Fruit fly (Drosophila melanogaster): ENCODE measurements around the gene Ndfip.

The Ndfip gene

DNA sequence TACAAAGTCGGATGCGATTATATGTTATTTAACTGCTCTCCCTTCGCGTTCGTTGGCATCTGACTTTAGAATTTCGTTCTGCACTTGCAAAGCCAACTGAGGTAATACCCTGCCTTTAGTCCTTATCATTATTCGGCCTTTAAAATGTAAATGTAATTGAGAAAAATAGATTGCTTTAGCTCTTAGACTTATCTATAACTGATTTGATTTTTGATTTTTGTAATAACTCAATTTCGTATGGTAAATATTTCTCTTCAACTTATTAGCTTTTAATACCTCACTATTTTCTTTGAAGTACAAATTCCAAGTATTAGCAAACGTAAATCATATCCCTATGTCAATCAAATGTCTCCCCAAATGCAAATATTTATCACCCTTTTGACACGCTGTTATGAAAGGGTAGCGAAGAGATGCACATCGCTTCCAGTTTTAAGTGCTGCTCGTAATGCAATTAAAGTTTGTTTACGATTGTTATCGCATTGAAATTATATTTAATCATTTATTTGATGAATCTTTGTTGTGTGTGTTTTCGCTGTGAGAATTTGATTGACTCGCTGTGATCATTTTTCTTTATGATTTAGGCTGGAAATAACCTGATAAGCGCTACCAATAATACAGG lies 29.8 kb downstream of the Ndfip start:
- TF ChIP-seq Sox14 (GFP tag; optimal IDR thresholded peaks at IDR 0.05): peak; percentile 5
- no peak for TF ChIP-seq CG15336 (GFP tag; IDR thresholded peaks at IDR 0.05)
- TF ChIP-seq OdsH (GFP tag; optimal IDR thresholded peaks at IDR 0.05): no peak
- no peak for TF ChIP-seq eg (GFP tag; IDR thresholded peaks at IDR 0.05)
- no peak for TF ChIP-seq acj6 (GFP tag; optimal IDR thresholded peaks at IDR 0.05)
- TF ChIP-seq fd59A (GFP tag; optimal IDR thresholded peaks at IDR 0.05): no peak
- no peak for TF ChIP-seq ss (GFP tag; optimal IDR thresholded peaks at IDR 0.05)
- no peak for TF ChIP-seq CG3919 (GFP tag; optimal IDR thresholded peaks at IDR 0.05)
- no peak for TF ChIP-seq Hr38 (GFP tag; optimal IDR thresholded peaks at IDR 0.05)
- peak; percentile 15 for TF ChIP-seq esn (GFP tag; optimal IDR thresholded peaks at IDR 0.05)
- no peak for TF ChIP-seq CG10669 (GFP tag; optimal IDR thresholded peaks at IDR 0.05)
- no peak for TF ChIP-seq CG10631 (GFP tag; optimal IDR thresholded peaks at IDR 0.05)
- no peak for TF ChIP-seq Sox15 (GFP tag; optimal IDR thresholded peaks at IDR 0.05)
- TF ChIP-seq CG6276 (GFP tag; optimal IDR thresholded peaks at IDR 0.05): no peak
- no peak for TF ChIP-seq CG4318 (GFP tag; optimal IDR thresholded peaks at IDR 0.05)
- TF ChIP-seq Gug (GFP tag; IDR thresholded peaks at IDR 0.05): no peak
- peak; percentile 4 for TF ChIP-seq Met (GFP tag; optimal IDR thresholded peaks at IDR 0.05)
- TF ChIP-seq Eip78C (GFP tag): peak; percentile 75
- TF ChIP-seq pdm3 (GFP tag; optimal IDR thresholded peaks at IDR 0.05): no peak
- no peak for TF ChIP-seq Blimp-1 (GFP tag; optimal IDR thresholded peaks at IDR 0.05)
- TF ChIP-seq fkh (GFP tag; optimal IDR thresholded peaks at IDR 0.05): no peak
- no peak for TF ChIP-seq CG6792 (GFP tag; optimal IDR thresholded peaks at IDR 0.05)
- no peak for TF ChIP-seq Eip75B (GFP tag; optimal IDR thresholded peaks at IDR 0.05)
- TF ChIP-seq svp (GFP tag): peak; percentile 81
- no peak for TF ChIP-seq salr (GFP tag; optimal IDR thresholded peaks at IDR 0.05)
- no peak for TF ChIP-seq CG11762 (GFP tag; optimal IDR thresholded peaks at IDR 0.05; ENCODE audit: insufficient read depth)
- no peak for TF ChIP-seq CG3032 (tag; optimal IDR thresholded peaks at IDR 0.05)
- TF ChIP-seq cyc (GFP tag; optimal IDR thresholded peaks at IDR 0.05): no peak
- TF ChIP-seq dsx (GFP tag; optimal IDR thresholded peaks at IDR 0.05; ENCODE audit: poor library complexity, severe bottlenecking): peak; percentile 34
- peak; percentile 19 for TF ChIP-seq Sox102F (GFP tag; optimal IDR thresholded peaks at IDR 0.05)
- no peak for TF ChIP-seq spab (GFP tag; optimal IDR thresholded peaks at IDR 0.05)
- TF ChIP-seq CG16779 (tag; optimal IDR thresholded peaks at IDR 0.05): no peak
- TF ChIP-seq CG7368 (GFP tag; optimal IDR thresholded peaks at IDR 0.05): no peak
- TF ChIP-seq Ets21C (GFP tag; optimal IDR thresholded peaks at IDR 0.05): no peak
- no peak for TF ChIP-seq fd85E (GFP tag; optimal IDR thresholded peaks at IDR 0.05)
- peak; percentile 48 for TF ChIP-seq vri (GFP tag; optimal IDR thresholded peaks at IDR 0.05)
- no peak for TF ChIP-seq CG8632 (GFP tag; optimal IDR thresholded peaks at IDR 0.05)
- no peak for TF ChIP-seq CG11294 (GFP tag; IDR thresholded peaks at IDR 0.05)
- no peak for TF ChIP-seq topi (GFP tag; optimal IDR thresholded peaks at IDR 0.05)
- TF ChIP-seq Hr4 (GFP tag; optimal IDR thresholded peaks at IDR 0.05): peak; percentile 20
- TF ChIP-seq CG31627 (GFP tag; optimal IDR thresholded peaks at IDR 0.05): no peak
- no peak for TF ChIP-seq CG6854 (GFP tag; optimal IDR thresholded peaks at IDR 0.05)
- TF ChIP-seq Lpt (GFP tag; optimal IDR thresholded peaks at IDR 0.05): no peak
- TF ChIP-seq achi (GFP tag; optimal IDR thresholded peaks at IDR 0.05): no peak
- no peak for TF ChIP-seq CG1621 (tag; optimal IDR thresholded peaks at IDR 0.05)
- no peak for TF ChIP-seq Smox (GFP tag; optimal IDR thresholded peaks at IDR 0.05)
- no peak for TF ChIP-seq CG34406 (GFP tag; optimal IDR thresholded peaks at IDR 0.05)
- no peak for TF ChIP-seq CG6808 (GFP tag; optimal IDR thresholded peaks at IDR 0.05)
- no peak for TF ChIP-seq CG11902 (GFP tag; optimal IDR thresholded peaks at IDR 0.05)
- no peak for TF ChIP-seq CG8319 (GFP tag; optimal IDR thresholded peaks at IDR 0.05)
- peak; percentile 11 for TF ChIP-seq lz (GFP tag; optimal IDR thresholded peaks at IDR 0.05)
- TF ChIP-seq Ets96B (tag; optimal IDR thresholded peaks at IDR 0.05): no peak
